Worm (Caenorhabditis elegans): ENCODE results near the gene sec-61.G.

The sec-61.G gene

ce11 chrV:10904795-10905194 is 7.9 kb upstream of the sec-61.G start (continued):
- no peak for TF ChIP-seq nhr-21 (tag; optimal IDR thresholded peaks at IDR 0.05)
- no peak for TF ChIP-seq elt-1 (tag; optimal IDR thresholded peaks at IDR 0.05)
- TF ChIP-seq aly-2 (tag; optimal IDR thresholded peaks at IDR 0.05), result no peak
- TF ChIP-seq zag-1 (tag; optimal IDR thresholded peaks at IDR 0.05), result peak; percentile 41
- peak; percentile 40 for TF ChIP-seq unc-55 (GFP tag; optimal IDR thresholded peaks at IDR 0.05)
- no peak for TF ChIP-seq lin-13 (GFP tag; optimal IDR thresholded peaks at IDR 0.05)
- no peak for TF ChIP-seq unc-62 (GFP tag; optimal IDR thresholded peaks at IDR 0.05)
- TF ChIP-seq lin-11 (tag; optimal IDR thresholded peaks at IDR 0.05), result no peak
- no peak for TF ChIP-seq nhr-25 (tag; optimal IDR thresholded peaks at IDR 0.05)
- TF ChIP-seq peb-1 (tag; optimal IDR thresholded peaks at IDR 0.05), result no peak
- no peak for TF ChIP-seq snpc-4 (tag; optimal IDR thresholded peaks at IDR 0.05)
- TF ChIP-seq mab-5 (tag; optimal IDR thresholded peaks at IDR 0.05), result no peak
- TF ChIP-seq nhr-77 (tag; optimal IDR thresholded peaks at IDR 0.05), result no peak
- TF ChIP-seq sma-3 (GFP tag; optimal IDR thresholded peaks at IDR 0.05), result no peak
- TF ChIP-seq dmd-4 (tag; optimal IDR thresholded peaks at IDR 0.05), result no peak

- TF ChIP-seq ztf-4 (tag; optimal IDR thresholded peaks at IDR 0.05), result no peak
Measured at ce11 chrV:10903748-10904147, 6.8 kb upstream of the sec-61.G start, which contains the start of gene F32D8.15. TSS of gene F32D8.15 (plus strand) at chrV:10904048.

- TF ChIP-seq ztf-11 (tag; optimal IDR thresholded peaks at IDR 0.05) (no peak), mdl-1 (tag; optimal IDR thresholded peaks at IDR 0.05) (no peak), nhr-12 (tag; optimal IDR thresholded peaks at IDR 0.05) (no peak), snpc-4 (tag; optimal IDR thresholded peaks at IDR 0.05) (no peak), blmp-1 (tag; optimal IDR thresholded peaks at IDR 0.05; ENCODE audit: insufficient read depth) (no peak), F13H6.1 (tag; optimal IDR thresholded peaks at IDR 0.05) (no peak), unc-55 (GFP tag; optimal IDR thresholded peaks at IDR 0.05) (no peak), skn-1 (tag; optimal IDR thresholded peaks at IDR 0.05) (no peak), nhr-77 (tag; optimal IDR thresholded peaks at IDR 0.05) (no peak), gmeb-1 (tag; optimal IDR thresholded peaks at IDR 0.05) (no peak), ztf-1 (GFP tag; conservative IDR thresholded peaks at IDR 0.05) (no peak), unc-62 (GFP tag; optimal IDR thresholded peaks at IDR 0.05) (no peak), ceh-16 (tag; optimal IDR thresholded peaks at IDR 0.05) (no peak), aly-2 (tag; optimal IDR thresholded peaks at IDR 0.05) (no peak), nhr-10 (tag; optimal IDR thresholded peaks at IDR 0.05) (no peak), nhr-237 (tag; optimal IDR thresholded peaks at IDR 0.05) (no peak), lin-39 (tag; optimal IDR thresholded peaks at IDR 0.05) (no peak)
Measured at ce11 chrV:10902682-10903081, 5.7 kb upstream of the sec-61.G start, which contains the start of gene F32D8.8. TSS of gene F32D8.8 (minus strand) at chrV:10902782.

- no peak for TF ChIP-seq sma-3 (GFP tag; optimal IDR thresholded peaks at IDR 0.05)
- no peak for TF ChIP-seq C34F6.9 (tag; optimal IDR thresholded peaks at IDR 0.05)
- TF ChIP-seq fos-1 (tag; optimal IDR thresholded peaks at IDR 0.05), result peak; percentile 37
- TF ChIP-seq ztf-1 (GFP tag; conservative IDR thresholded peaks at IDR 0.05), result no peak
- TF ChIP-seq elt-3 (tag; optimal IDR thresholded peaks at IDR 0.05), result no peak
- TF ChIP-seq ceh-82 (tag; optimal IDR thresholded peaks at IDR 0.05), result no peak
Measured at ce11 chrV:10901125-10901524, 4.2 kb upstream of the sec-61.G start, which contains the start of gene spp-16. TSS of gene spp-16 (minus strand) at chrV:10901303.

ce11 chrV:10898629-10899028 is 1.7 kb upstream of the sec-61.G start:
- TF ChIP-seq nhr-129 (tag; optimal IDR thresholded peaks at IDR 0.05) (no peak), nhr-21 (tag; optimal IDR thresholded peaks at IDR 0.05) (no peak), nhr-23 (tag; optimal IDR thresholded peaks at IDR 0.05) (no peak), sma-3 (GFP tag; optimal IDR thresholded peaks at IDR 0.05) (no peak), nhr-25 (tag; optimal IDR thresholded peaks at IDR 0.05) (peak; percentile 34), sem-4 (tag; optimal IDR thresholded peaks at IDR 0.05) (no peak), peb-1 (tag; optimal IDR thresholded peaks at IDR 0.05) (no peak), ceh-16 (tag; optimal IDR thresholded peaks at IDR 0.05) (peak; percentile 24), crh-2 (tag; optimal IDR thresholded peaks at IDR 0.05) (no peak), lsy-2 (tag; optimal IDR thresholded peaks at IDR 0.05) (no peak), ceh-82 (tag; optimal IDR thresholded peaks at IDR 0.05) (no peak), snpc-4 (tag; optimal IDR thresholded peaks at IDR 0.05) (no peak), unc-39 (tag; optimal IDR thresholded peaks at IDR 0.05) (no peak), elt-3 (tag; optimal IDR thresholded peaks at IDR 0.05) (no peak), mbf-1 (tag; optimal IDR thresholded peaks at IDR 0.05) (no peak), nhr-237 (tag; optimal IDR thresholded peaks at IDR 0.05) (no peak)
